Worm (Caenorhabditis elegans): ENCODE data around the gene Y59H11AM.4.

DNA sequence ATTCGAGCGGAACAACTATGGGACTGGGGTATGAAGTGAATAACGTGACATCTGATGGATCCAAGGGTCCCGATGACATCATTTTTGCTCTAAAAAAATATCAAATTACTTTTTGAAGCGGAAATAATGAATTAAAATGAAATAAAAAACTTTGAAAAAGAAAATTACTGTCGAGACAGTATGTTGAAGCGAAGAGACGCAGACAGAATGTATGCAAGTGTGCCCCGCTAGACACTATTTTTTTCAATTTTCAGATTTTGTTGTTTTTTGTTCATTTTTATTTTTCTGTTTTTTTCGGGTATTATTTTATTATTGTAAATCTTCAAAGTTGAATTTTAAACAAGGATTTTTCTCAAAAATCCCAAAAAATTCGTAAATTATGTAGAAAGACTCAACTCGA lies 48.5 kb upstream of the Y59H11AM.4 start, which contains the start of gene F42A9.8:
- no peak for TF ChIP-seq ceh-13 (GFP tag; optimal IDR thresholded peaks at IDR 0.05)
- TF ChIP-seq tbx-11 (GFP tag; IDR thresholded peaks at IDR 0.05): no peak
- TF ChIP-seq ama-1 (optimal IDR thresholded peaks at IDR 0.05): no peak
- no peak for TF ChIP-seq hnd-1 (tag; optimal IDR thresholded peaks at IDR 0.05)
- no peak for TF ChIP-seq tra-4 (tag; optimal IDR thresholded peaks at IDR 0.05)
- no peak for TF ChIP-seq flt-1 (GFP tag; IDR thresholded peaks at IDR 0.05)
- no peak for TF ChIP-seq ceh-36 (tag; optimal IDR thresholded peaks at IDR 0.05)
- no peak for TF ChIP-seq scrt-1 (GFP tag; IDR thresholded peaks at IDR 0.05)
- no peak for TF ChIP-seq hmbx-1 (tag; optimal IDR thresholded peaks at IDR 0.05)
- TF ChIP-seq aly-1 (tag; optimal IDR thresholded peaks at IDR 0.05): no peak
- no peak for TF ChIP-seq B0310.2 (tag; optimal IDR thresholded peaks at IDR 0.05)

All from whole organism, early embryonic.